Fruit fly (Drosophila melanogaster) whole organism, larva: ENCODE results near the gene agt.

Source experiments
- noc ChIP-seq: fragments of 200-800 bp; sonication (Bioruptor generic); optimal IDR thresholded peaks from 3 replicates; lab custom pipeline; 2019; ENCODE audit warnings: missing biosample characterization, mild to moderate bottlenecking, missing genetic modification characterization, moderate library complexity

agt gene

dm6 chr3R:6659941-6660340, at the start of gene agt:
Gene agt, minus strand, starts transcription at chr3R:6660100.
- no peak for TF ChIP-seq noc (tag; lab: Kevin White, UChicago)

- TF ChIP-seq noc (tag; lab: Kevin White, UChicago): no peak
Measured at dm6 chr3R:6708858-6709257, 49.0 kb upstream of the agt start.

dm6 chr3R:6706327-6706726, 46.4 kb upstream of the agt start:
- no peak for TF ChIP-seq noc (tag; lab: Kevin White, UChicago)

- no peak for TF ChIP-seq noc (tag; lab: Kevin White, UChicago)
Measured at dm6 chr3R:6703784-6704183, 43.9 kb upstream of the agt start, which contains the start of gene Ccp84Aa. Gene Ccp84Aa, plus strand, starts transcription at chr3R:6704084.

dm6 chr3R:6702777-6703176, 42.9 kb upstream of the agt start, which contains the start of gene Ccp84Ab:
Gene Ccp84Ab, minus strand, starts transcription at chr3R:6702877.
- TF ChIP-seq noc (tag; lab: Kevin White, UChicago): no peak

dm6 chr3R:6696221-6696749, 36.4 kb upstream of the agt start, which contains the start of gene Ccp84Ac:
Gene Ccp84Ac, minus strand, starts transcription at chr3R:6696271.
- TF ChIP-seq noc (tag; lab: Kevin White, UChicago): no peak

- no peak for TF ChIP-seq noc (tag; lab: Kevin White, UChicago)
Measured at dm6 chr3R:6692432-6692831, 32.5 kb upstream of the agt start, which contains the start of gene Ccp84Ad. Gene Ccp84Ad, plus strand, starts transcription at chr3R:6692732.

- TF ChIP-seq noc (tag; lab: Kevin White, UChicago): no peak
Measured at dm6 chr3R:6691658-6692057, 31.8 kb upstream of the agt start, which contains the start of gene Ccp84Ae. Gene Ccp84Ae, minus strand, starts transcription at chr3R:6691758.

dm6 chr3R:6690139-6690538, 30.2 kb upstream of the agt start, which contains the start of gene Ccp84Af:
Gene Ccp84Af, minus strand, starts transcription at chr3R:6690239.
- TF ChIP-seq noc (tag; lab: Kevin White, UChicago): no peak

- no peak for TF ChIP-seq noc (tag; lab: Kevin White, UChicago)
Measured at dm6 chr3R:6688160-6688559, 28.3 kb upstream of the agt start.

dm6 chr3R:6687219-6687618, 27.3 kb upstream of the agt start:
- no peak for TF ChIP-seq noc (tag; lab: Kevin White, UChicago)

- no peak for TF ChIP-seq noc (tag; lab: Kevin White, UChicago)
Measured at dm6 chr3R:6686428-6686827, 26.5 kb upstream of the agt start, which contains the start of gene Ccp84Ag. Gene Ccp84Ag, plus strand, starts transcription at chr3R:6686728.

- TF ChIP-seq noc (tag; lab: Kevin White, UChicago): no peak
Measured at dm6 chr3R:6684145-6684544, 24.2 kb upstream of the agt start, which contains the start of gene Edg84A. Gene Edg84A, plus strand, starts transcription at chr3R:6684445.

dm6 chr3R:6683671-6684070, 23.8 kb upstream of the agt start:
- no peak for TF ChIP-seq noc (tag; lab: Kevin White, UChicago)

dm6 chr3R:6683135-6683534, 23.2 kb upstream of the agt start:
- no peak for TF ChIP-seq noc (tag; lab: Kevin White, UChicago)

- no peak for TF ChIP-seq noc (tag; lab: Kevin White, UChicago)
Measured at dm6 chr3R:6678480-6678879, 18.6 kb upstream of the agt start, which contains the start of gene lab. Gene lab, minus strand, starts transcription at chr3R:6678590.

dm6 chr3R:6674548-6674947, 14.6 kb upstream of the agt start:
- TF ChIP-seq noc (tag; lab: Kevin White, UChicago): no peak
